Fruit fly (Drosophila melanogaster): ENCODE data around the gene CG13088.

dm6 chr2L:8530189-8530588 is 41.4 kb downstream of the CG13088 start:
- TF ChIP-seq EcR (GFP tag; optimal IDR thresholded peaks at IDR 0.05) (no peak), psq (optimal IDR thresholded peaks at IDR 0.05) (no peak), Dll (optimal IDR thresholded peaks at IDR 0.05) (no peak), pan (optimal IDR thresholded peaks at IDR 0.05) (no peak), CG8478 (optimal IDR thresholded peaks at IDR 0.05) (no peak)

Measured in whole organism.